Fruit fly (Drosophila melanogaster): ENCODE results near the gene CG33270.

Gene CG33270

dm6 chr3L:11578211-11578673, at the start of gene CG33270:
TSS of gene CG33270 (minus strand) at chr3L:11578623.
- TF ChIP-seq EcR (GFP tag; optimal IDR thresholded peaks at IDR 0.05), result no peak
- no peak for TF ChIP-seq pan (optimal IDR thresholded peaks at IDR 0.05)
- TF ChIP-seq psq (optimal IDR thresholded peaks at IDR 0.05), result no peak
- no peak for TF ChIP-seq usp (GFP tag; optimal IDR thresholded peaks at IDR 0.05)
- no peak for TF ChIP-seq CG8478 (optimal IDR thresholded peaks at IDR 0.05)
- TF ChIP-seq Dll (optimal IDR thresholded peaks at IDR 0.05), result no peak

DNA sequence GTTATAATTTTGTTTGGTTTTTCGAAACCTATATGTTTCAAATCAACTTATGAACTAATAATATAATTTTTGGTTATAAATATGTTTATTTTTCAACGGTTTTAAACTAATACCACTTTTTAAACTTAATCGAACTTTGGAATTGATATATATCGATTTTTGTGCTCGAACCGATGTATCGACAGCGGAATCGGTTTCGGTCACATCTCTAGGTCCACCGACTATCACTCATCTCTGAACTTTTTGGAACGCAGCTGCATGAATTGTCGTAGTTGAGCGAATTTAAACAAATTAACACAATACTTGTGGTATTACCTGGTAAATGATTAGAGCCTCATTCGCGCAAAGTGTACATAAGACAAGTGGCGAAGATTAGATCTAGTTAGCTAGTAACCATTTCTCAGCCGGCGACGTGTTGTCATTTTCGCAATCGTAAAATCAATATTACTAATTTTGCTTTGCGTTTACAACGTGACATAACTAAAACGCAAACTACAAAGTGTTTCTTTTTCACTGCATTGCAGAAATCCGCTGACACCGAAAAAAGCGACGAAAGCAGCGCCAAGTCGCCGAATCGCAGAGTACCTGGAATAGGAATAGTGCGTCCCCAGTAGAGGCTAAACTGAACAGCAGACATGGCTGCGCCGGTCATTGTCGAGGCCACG, 49.5 kb upstream of the CG33270 start, which contains the start of gene Apt1:
Gene Apt1, plus strand, starts transcription at position 219 of the 665 bp plus-strand sequence.
- TF ChIP-seq pan (optimal IDR thresholded peaks at IDR 0.05) (no peak), EcR (GFP tag; optimal IDR thresholded peaks at IDR 0.05) (no peak), CG8478 (optimal IDR thresholded peaks at IDR 0.05) (no peak), usp (GFP tag; optimal IDR thresholded peaks at IDR 0.05) (no peak), Dll (optimal IDR thresholded peaks at IDR 0.05) (no peak), psq (optimal IDR thresholded peaks at IDR 0.05) (no peak)

DNA sequence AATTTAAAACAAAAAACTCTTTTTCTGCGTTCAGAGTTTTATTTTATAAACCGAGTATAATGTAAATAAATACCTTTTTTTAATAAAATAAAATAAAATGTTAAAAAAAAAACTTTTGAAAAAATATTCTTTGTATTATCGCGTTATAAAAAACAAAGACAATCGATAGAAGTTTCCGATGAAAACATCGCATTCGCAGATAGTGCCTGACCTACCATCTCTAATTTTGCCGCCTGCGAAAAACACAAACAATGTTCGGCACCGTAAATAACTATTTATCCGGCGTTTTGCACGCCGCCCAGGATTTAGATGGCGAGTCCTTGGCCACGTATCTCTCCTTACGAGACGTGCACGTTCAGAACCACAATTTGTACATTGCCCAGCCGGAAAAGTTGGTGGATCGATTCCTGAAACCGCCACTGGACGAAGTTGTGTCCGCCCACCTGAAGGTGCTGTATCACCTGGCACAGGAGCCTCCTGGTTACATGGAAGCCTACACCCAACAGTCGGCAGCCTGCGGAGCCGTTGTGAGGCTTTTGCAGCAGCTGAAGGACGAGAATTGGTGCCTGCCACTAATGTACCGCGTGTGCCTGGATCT, 47.9 kb upstream of the CG33270 start, which contains the start of gene PCID2:
Gene PCID2, plus strand, starts transcription at position 213 of the 598 bp plus-strand sequence.
- TF ChIP-seq pan (optimal IDR thresholded peaks at IDR 0.05), result no peak
- no peak for TF ChIP-seq Dll (optimal IDR thresholded peaks at IDR 0.05)
- TF ChIP-seq CG8478 (optimal IDR thresholded peaks at IDR 0.05), result no peak
- TF ChIP-seq usp (GFP tag; optimal IDR thresholded peaks at IDR 0.05), result no peak
- TF ChIP-seq EcR (GFP tag; optimal IDR thresholded peaks at IDR 0.05), result no peak
- no peak for TF ChIP-seq psq (optimal IDR thresholded peaks at IDR 0.05)

DNA sequence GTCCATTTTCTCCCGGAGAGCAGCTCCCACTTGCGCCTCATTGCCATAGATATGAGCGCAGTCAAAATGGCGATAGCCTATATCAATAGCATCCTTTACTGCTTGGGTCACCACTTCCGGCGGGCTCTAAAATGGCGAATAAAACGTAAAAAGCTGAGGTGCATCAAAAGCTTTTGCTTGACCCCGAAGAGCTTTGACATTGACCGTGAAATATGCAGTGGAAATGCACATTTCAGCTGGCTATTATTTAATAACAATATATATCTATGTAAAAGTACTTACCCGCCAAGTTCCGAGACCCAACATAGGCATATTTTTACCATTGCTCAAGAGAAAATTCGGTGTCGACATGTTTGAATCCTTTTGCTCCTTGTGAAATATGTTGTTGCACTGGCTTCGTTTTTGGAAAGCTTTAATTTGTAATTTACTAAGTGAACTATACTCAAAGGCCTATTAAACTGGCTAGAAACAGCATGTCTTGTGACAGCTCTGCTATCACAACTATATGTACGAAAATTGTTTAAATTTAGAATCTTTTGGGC, 47.3 kb upstream of the CG33270 start, which contains the start of gene CG6083:
Gene CG6083, minus strand, starts transcription at position 492 of the 542 bp plus-strand sequence.
- no peak for TF ChIP-seq EcR (GFP tag; optimal IDR thresholded peaks at IDR 0.05)
- no peak for TF ChIP-seq CG8478 (optimal IDR thresholded peaks at IDR 0.05)
- no peak for TF ChIP-seq usp (GFP tag; optimal IDR thresholded peaks at IDR 0.05)
- no peak for TF ChIP-seq psq (optimal IDR thresholded peaks at IDR 0.05)
- TF ChIP-seq Dll (optimal IDR thresholded peaks at IDR 0.05), result no peak
- TF ChIP-seq pan (optimal IDR thresholded peaks at IDR 0.05), result no peak

dm6 chr3L:11624281-11624680, 45.9 kb upstream of the CG33270 start, which contains the start of gene Akr1B:
TSS of gene Akr1B (minus strand) at chr3L:11624381.
- TF ChIP-seq EcR (GFP tag; optimal IDR thresholded peaks at IDR 0.05), result no peak
- TF ChIP-seq pan (optimal IDR thresholded peaks at IDR 0.05), result no peak
- TF ChIP-seq CG8478 (optimal IDR thresholded peaks at IDR 0.05), result no peak
- no peak for TF ChIP-seq Dll (optimal IDR thresholded peaks at IDR 0.05)
- TF ChIP-seq psq (optimal IDR thresholded peaks at IDR 0.05), result no peak
- no peak for TF ChIP-seq usp (GFP tag; optimal IDR thresholded peaks at IDR 0.05)

dm6 chr3L:11623245-11623883, 44.9 kb upstream of the CG33270 start:
- no peak for TF ChIP-seq Dll (optimal IDR thresholded peaks at IDR 0.05)
- TF ChIP-seq CG8478 (optimal IDR thresholded peaks at IDR 0.05), result no peak
- TF ChIP-seq psq (optimal IDR thresholded peaks at IDR 0.05), result no peak
- no peak for TF ChIP-seq pan (optimal IDR thresholded peaks at IDR 0.05)
- no peak for TF ChIP-seq EcR (GFP tag; optimal IDR thresholded peaks at IDR 0.05)
- no peak for TF ChIP-seq usp (GFP tag; optimal IDR thresholded peaks at IDR 0.05)

DNA sequence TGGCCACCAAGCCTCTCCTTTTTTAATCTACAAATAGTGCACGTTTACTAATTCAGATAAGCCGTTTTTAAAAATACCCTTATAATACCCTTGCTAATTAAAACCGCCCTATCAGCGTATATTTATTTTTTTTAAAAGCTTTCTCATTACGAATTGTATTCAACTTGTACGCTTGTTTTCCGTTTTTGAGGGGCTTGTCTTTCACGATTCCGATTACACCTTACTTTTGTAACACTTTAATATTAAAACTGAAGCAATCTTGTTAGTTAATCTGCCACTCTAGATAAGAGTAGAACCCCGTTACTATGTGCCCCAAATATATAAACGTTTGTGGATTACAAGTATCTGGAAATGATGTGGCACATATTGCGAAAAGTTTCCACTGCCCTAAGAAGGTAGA, 44.3 kb upstream of the CG33270 start:
- no peak for TF ChIP-seq usp (GFP tag; optimal IDR thresholded peaks at IDR 0.05)
- TF ChIP-seq psq (optimal IDR thresholded peaks at IDR 0.05), result no peak
- no peak for TF ChIP-seq CG8478 (optimal IDR thresholded peaks at IDR 0.05)
- no peak for TF ChIP-seq EcR (GFP tag; optimal IDR thresholded peaks at IDR 0.05)
- no peak for TF ChIP-seq pan (optimal IDR thresholded peaks at IDR 0.05)
- no peak for TF ChIP-seq Dll (optimal IDR thresholded peaks at IDR 0.05)

- TF ChIP-seq CG8478 (optimal IDR thresholded peaks at IDR 0.05) (no peak), Dll (optimal IDR thresholded peaks at IDR 0.05) (no peak), pan (optimal IDR thresholded peaks at IDR 0.05) (no peak), usp (GFP tag; optimal IDR thresholded peaks at IDR 0.05) (no peak), EcR (GFP tag; optimal IDR thresholded peaks at IDR 0.05) (no peak), psq (optimal IDR thresholded peaks at IDR 0.05) (no peak)
Observed at dm6 chr3L:11620001-11620400, 41.6 kb upstream of the CG33270 start, which contains the start of gene Muc68Ca. TSS of gene Muc68Ca (minus strand) at chr3L:11620101.

DNA sequence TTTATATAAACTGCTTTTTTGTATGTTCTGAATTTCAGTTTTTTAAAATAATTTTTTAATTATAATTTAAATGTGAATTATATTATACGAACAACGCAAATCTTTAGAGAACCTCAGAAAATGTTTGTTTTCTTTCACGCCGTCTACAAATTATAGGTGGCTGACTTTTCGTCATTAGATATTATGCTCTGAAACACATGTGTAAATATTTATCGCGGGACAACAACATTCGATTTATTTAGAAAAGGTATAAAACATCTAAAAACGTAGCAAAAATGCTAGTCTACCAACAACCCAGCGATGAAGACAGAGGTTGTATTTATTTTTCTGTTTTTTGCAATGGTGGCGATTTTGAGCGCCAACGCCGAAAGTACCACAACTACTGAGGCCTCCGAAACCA, 31.4 kb upstream of the CG33270 start, which contains the start of gene CG42832:
Gene CG42832, plus strand, starts transcription at position 301 of the 400 bp plus-strand sequence.
- TF ChIP-seq EcR (GFP tag; optimal IDR thresholded peaks at IDR 0.05), result no peak
- TF ChIP-seq Dll (optimal IDR thresholded peaks at IDR 0.05), result no peak
- TF ChIP-seq CG8478 (optimal IDR thresholded peaks at IDR 0.05), result no peak
- TF ChIP-seq pan (optimal IDR thresholded peaks at IDR 0.05), result no peak

dm6 chr3L:11609153-11609809, 30.9 kb upstream of the CG33270 start, which contains the start of gene Duba:
TSS of gene Duba (minus strand) at chr3L:11609465.
- TF ChIP-seq pan (optimal IDR thresholded peaks at IDR 0.05) (no peak), EcR (GFP tag; optimal IDR thresholded peaks at IDR 0.05) (no peak), Dll (optimal IDR thresholded peaks at IDR 0.05) (no peak), CG8478 (optimal IDR thresholded peaks at IDR 0.05) (no peak), psq (optimal IDR thresholded peaks at IDR 0.05) (no peak), usp (GFP tag; optimal IDR thresholded peaks at IDR 0.05) (no peak)

dm6 chr3L:11604227-11604626, 25.8 kb upstream of the CG33270 start:
- no peak for TF ChIP-seq psq (optimal IDR thresholded peaks at IDR 0.05)
- TF ChIP-seq usp (GFP tag; optimal IDR thresholded peaks at IDR 0.05), result no peak
- no peak for TF ChIP-seq Dll (optimal IDR thresholded peaks at IDR 0.05)
- no peak for TF ChIP-seq pan (optimal IDR thresholded peaks at IDR 0.05)
- TF ChIP-seq CG8478 (optimal IDR thresholded peaks at IDR 0.05), result no peak
- no peak for TF ChIP-seq EcR (GFP tag; optimal IDR thresholded peaks at IDR 0.05)

Measured in whole organism.